Fruit fly (Drosophila melanogaster) whole organism, adult: ENCODE results near the gene CG3942.

Source experiments
- CG33017 ChIP-seq: fragments of 200-800 bp; sonication (Bioruptor generic); optimal IDR thresholded peaks from 2 replicates; lab custom pipeline; 2018; ENCODE audit warnings: missing biosample characterization, mild to moderate bottlenecking, missing genetic modification characterization, moderate library complexity
- Crg-1 ChIP-seq: fragments of 200-800 bp; sonication (Bioruptor generic); optimal IDR thresholded peaks from 2 replicates; lab custom pipeline; 2016; ENCODE audit warnings: missing biosample characterization, missing genetic modification characterization
- tj ChIP-seq: fragments of 200-800 bp; sonication (Bioruptor generic); optimal IDR thresholded peaks from 3 replicates; lab custom pipeline; 2017; ENCODE audit warnings: missing biosample characterization, mild to moderate bottlenecking, missing genetic modification characterization, moderate library complexity
- toe ChIP-seq: fragments of 200-800 bp; sonication (Bioruptor generic); optimal IDR thresholded peaks from 2 replicates; lab custom pipeline; 2016; ENCODE audit warnings: missing biosample characterization, missing genetic modification characterization

- TF ChIP-seq Crg-1: no peak
- no peak for TF ChIP-seq tj (GFP tag; lab: Kevin White, UChicago)
- TF ChIP-seq CG33017 (tag; lab: Kevin White, UChicago): no peak
- TF ChIP-seq toe (GFP tag; lab: Kevin White, UChicago): no peak
Observed at dm6 chr3R:12270590-12270989, 16.6 kb downstream of the CG3942 start, which contains the start of gene CG17738.
